Worm (Caenorhabditis elegans) whole organism, L4 larva: ENCODE results near the gene lgc-27.

ENCODE experiments used
- F49E8.2 ChIP-seq: sonication (generic microtip); optimal IDR thresholded peaks from 2 replicates; lab custom pipeline; 2016; ENCODE audit warnings: missing compliant biosample characterization, mild to moderate bottlenecking, missing genetic modification characterization, borderline replicate concordance
- R02D3.7 ChIP-seq: fragments of 150-350 bp; sonication (generic microtip); optimal IDR thresholded peaks from 3 replicates; lab custom pipeline; 2014; ENCODE audit warnings: missing biosample characterization, missing genetic modification characterization
- T26A8.4 ChIP-seq: fragments of 200-800 bp; sonication (Bioruptor generic); IDR thresholded peaks from 2 replicates; pipeline ENCODE4 v1.3.6; 2022; ENCODE audit warnings: missing genetic modification characterization, missing compliant biosample characterization
- Y105C5A.15 ChIP-seq: fragments of 200-800 bp; sonication (Bioruptor generic); IDR thresholded peaks from 2 replicates; pipeline ENCODE4 v1.3.6; 2022; ENCODE audit warnings: missing genetic modification characterization, missing compliant biosample characterization
- Y48G9A.11 ChIP-seq: fragments of 200-800 bp; sonication (Bioruptor generic); IDR thresholded peaks from 2 replicates; pipeline ENCODE4 v1.3.6; 2022; ENCODE audit warnings: missing genetic modification reagents, missing genetic modification characterization, missing compliant biosample characterization
- aha-1 ChIP-seq: fragments of 150-350 bp; peaks from one replicate; lab custom pipeline; 2014; ENCODE audit warnings: missing biosample characterization, missing genetic modification characterization
- ama-1 ChIP-seq: fragments of 150-350 bp; optimal IDR thresholded peaks from 2 replicates; lab custom pipeline; 2014; ENCODE audit warnings: inconsistent platforms, mixed read lengths
- arid-1 ChIP-seq: fragments of 200-800 bp; sonication (Bioruptor generic); conservative IDR thresholded peaks from 2 replicates; pipeline ENCODE4 v1.3.6; 2022; ENCODE audit warnings: missing genetic modification reagents, missing genetic modification characterization, missing compliant biosample characterization
- ceh-20 ChIP-seq: fragments of 200-800 bp; sonication (Bioruptor generic); IDR thresholded peaks from 2 replicates; pipeline ENCODE4 v1.3.6; 2022; ENCODE audit warnings: missing genetic modification reagents, missing genetic modification characterization, missing compliant biosample characterization
- ceh-28 ChIP-seq: fragments of 150-350 bp; optimal IDR thresholded peaks from 2 replicates; lab custom pipeline; 2014; ENCODE audit warnings: missing biosample characterization, missing genetic modification reagents, missing genetic modification characterization
- ceh-62 ChIP-seq: sonication (generic microtip); optimal IDR thresholded peaks from 2 replicates; lab custom pipeline; 2017; ENCODE audit warnings: missing biosample characterization, missing genetic modification characterization
- ces-1 ChIP-seq: fragments of 150-350 bp; sonication (generic microtip); optimal IDR thresholded peaks from 4 replicates; lab custom pipeline; 2014; ENCODE audit warnings: missing biosample characterization, missing genetic modification reagents, missing genetic modification characterization
- daf-16 ChIP-seq, 3 experiments: sonication (generic microtip); optimal IDR thresholded peaks; 2 replicates each; lab custom pipeline; 2016 to 2017; ENCODE audit warnings: missing genetic modification characterization in 3 of 3, missing genetic modification reagents in 3 of 3, mild to moderate bottlenecking in 2 of 3, missing compliant biosample characterization in 2 of 3, missing biosample characterization in 1 of 3, moderate library complexity in 1 of 3
- daf-8 ChIP-seq: fragments of 200-800 bp; sonication (Bioruptor generic); IDR thresholded peaks from 2 replicates; pipeline ENCODE4 v1.3.6; 2022; ENCODE audit warnings: missing genetic modification characterization, missing compliant biosample characterization
- dmd-8 ChIP-seq: fragments of 200-800 bp; sonication (Bioruptor generic); IDR thresholded peaks from 2 replicates; pipeline ENCODE4 v1.3.6; 2022; ENCODE audit warnings: missing genetic modification characterization, missing compliant biosample characterization
- dmd-9 ChIP-seq: fragments of 200-800 bp; sonication (Bioruptor generic); IDR thresholded peaks from 2 replicates; pipeline ENCODE4 v1.3.6; 2022; ENCODE audit warnings: missing genetic modification reagents, missing genetic modification characterization, missing compliant biosample characterization
- dve-1 ChIP-seq: sonication (generic microtip); optimal IDR thresholded peaks from 2 replicates; lab custom pipeline; 2017; ENCODE audit warnings: antibody characterized with exemption, mild to moderate bottlenecking, missing genetic modification characterization, missing compliant biosample characterization; ENCODE audit not compliant: insufficient read depth
- egl-43 ChIP-seq: fragments of 200-800 bp; sonication (Bioruptor generic); IDR thresholded peaks from 2 replicates; pipeline ENCODE4 v1.3.6; 2022; ENCODE audit warnings: missing genetic modification reagents, missing genetic modification characterization, missing compliant biosample characterization
- fkh-10 ChIP-seq: fragments of 150-350 bp; optimal IDR thresholded peaks from 2 replicates; lab custom pipeline; 2014; ENCODE audit warnings: missing biosample characterization, missing genetic modification reagents, missing genetic modification characterization
- hif-1 ChIP-seq, 2 experiments: sonication (generic microtip); optimal IDR thresholded peaks; 2 replicates each; lab custom pipeline; 2016 to 2017; ENCODE audit warnings: missing compliant biosample characterization in 2 of 2, missing genetic modification characterization in 2 of 2, missing genetic modification reagents in 2 of 2, missing genotype in 2 of 2, mild to moderate bottlenecking in 1 of 2
- hlh-11 ChIP-seq: fragments of 200-800 bp; sonication (Bioruptor generic); optimal IDR thresholded peaks from 2 replicates; lab custom pipeline; 2018; ENCODE audit warnings: mild to moderate bottlenecking, missing genetic modification characterization, missing compliant biosample characterization
- hlh-30 ChIP-seq: sonication (generic microtip); optimal IDR thresholded peaks from 2 replicates; lab custom pipeline; 2017; ENCODE audit warnings: antibody characterized with exemption, mild to moderate bottlenecking, missing genetic modification characterization, missing compliant biosample characterization; ENCODE audit not compliant: insufficient read depth
- lin-13 ChIP-seq: fragments of 150-350 bp; optimal IDR thresholded peaks from 2 replicates; lab custom pipeline; 2014; ENCODE audit warnings: missing biosample characterization, missing genetic modification reagents, missing genetic modification characterization
- lin-29 ChIP-seq: fragments of 200-800 bp; sonication (Bioruptor generic); IDR thresholded peaks from 2 replicates; pipeline ENCODE4 v1.3.6; 2022; ENCODE audit warnings: missing genetic modification reagents, missing genetic modification characterization, missing compliant biosample characterization
- lin-38 ChIP-seq: fragments of 200-800 bp; sonication (Bioruptor generic); IDR thresholded peaks from 2 replicates; pipeline ENCODE4 v1.3.6; 2022; ENCODE audit warnings: missing genetic modification reagents, missing genetic modification characterization, missing compliant biosample characterization
- lsy-2 ChIP-seq, 2 experiments: fragments of 150-350 bp in 1 of 2; sonication (generic microtip) in 1 of 2; optimal IDR thresholded peaks; 2 replicates each; lab custom pipeline; 2014 to 2017; ENCODE audit warnings: missing biosample characterization in 2 of 2, missing genetic modification characterization in 2 of 2
- mdt-29 ChIP-seq: fragments of 200-800 bp; sonication (Bioruptor generic); IDR thresholded peaks from 2 replicates; pipeline ENCODE4 v1.3.6; 2022; ENCODE audit warnings: missing genetic modification reagents, missing genetic modification characterization, missing compliant biosample characterization
- nhr-28 ChIP-seq: fragments of 150-350 bp; optimal IDR thresholded peaks from 2 replicates; lab custom pipeline; 2014; ENCODE audit warnings: missing biosample characterization, missing genetic modification characterization
- nhr-76 ChIP-seq: fragments of 150-350 bp; optimal IDR thresholded peaks from 2 replicates; lab custom pipeline; 2014; ENCODE audit warnings: missing biosample characterization, missing genetic modification characterization
- nhr-77 ChIP-seq: fragments of 150-350 bp; optimal IDR thresholded peaks from 2 replicates; lab custom pipeline; 2014; ENCODE audit warnings: missing biosample characterization, missing genetic modification characterization
- pqm-1 ChIP-seq: sonication (generic microtip); optimal IDR thresholded peaks from 2 replicates; lab custom pipeline; 2017; ENCODE audit warnings: missing biosample characterization, missing genetic modification characterization
- spr-3 ChIP-seq: fragments of 200-800 bp; sonication (Bioruptor generic); optimal IDR thresholded peaks from 2 replicates; lab custom pipeline; 2018; ENCODE audit warnings: mild to moderate bottlenecking, missing genetic modification characterization, missing compliant biosample characterization
- unc-39 ChIP-seq: sonication (generic microtip); optimal IDR thresholded peaks from 2 replicates; lab custom pipeline; 2017; ENCODE audit warnings: missing biosample characterization, missing genetic modification characterization
- zfp-2 ChIP-seq: sonication (generic microtip); optimal IDR thresholded peaks from 2 replicates; lab custom pipeline; 2016; ENCODE audit warnings: mild to moderate bottlenecking, missing genetic modification characterization, missing compliant biosample characterization
- zip-11 ChIP-seq: fragments of 200-800 bp; sonication (Bioruptor generic); IDR thresholded peaks from 2 replicates; pipeline ENCODE4 v1.3.6; 2022; ENCODE audit warnings: missing genetic modification characterization, missing compliant biosample characterization

Gene lgc-27

DNA sequence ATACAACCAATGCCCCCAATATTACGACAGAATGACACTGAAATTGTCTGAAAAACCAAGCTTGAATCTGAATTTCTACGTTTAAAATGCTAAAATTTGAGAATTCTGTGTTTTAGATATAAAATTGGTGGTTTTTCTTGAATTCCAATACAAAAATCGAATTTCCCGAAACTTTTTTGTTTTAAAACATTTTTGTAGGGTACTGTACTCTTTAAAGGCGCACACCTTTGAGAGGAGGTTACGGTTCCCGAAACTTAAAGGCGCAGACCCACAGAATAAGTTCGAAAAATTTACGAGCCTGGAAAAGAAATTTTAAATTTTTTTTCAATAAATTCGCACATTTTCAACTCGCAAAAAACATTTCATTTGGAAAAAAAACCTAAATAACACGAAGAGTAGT is 44.2 kb upstream of the lgc-27 start (continued):
- TF ChIP-seq lin-38 (GFP tag; lab: Robert Waterston, UW) (peak; percentile 42; the same call in 1 of the 2 replicates), ceh-62 (no peak), hlh-30 (no peak), ces-1 (GFP tag; lab: Kevin White, UChicago) (no peak), lsy-2 (tag; optimal IDR thresholded peaks at IDR 0.05; lab: Kevin White, UChicago) (peak in 1 of 2 experiments; percentile 4), F49E8.2 (tag; lab: Kevin White, UChicago) (peak; percentile 47), unc-39 (tag; lab: Kevin White, UChicago) (no peak), nhr-28 (tag; lab: Kevin White, UChicago) (no peak), egl-43 (GFP tag; lab: Robert Waterston, UW) (no peak), mdt-29 (GFP tag; lab: Robert Waterston, UW) (no peak), ceh-28 (tag; lab: Kevin White, UChicago) (no peak), aha-1 (tag; lab: Kevin White, UChicago) (peak; percentile 13), lin-13 (GFP tag; lab: Kevin White, UChicago) (no peak), hlh-11 (tag; lab: Kevin White, UChicago) (no peak), R02D3.7 (tag; lab: Kevin White, UChicago) (no peak), pqm-1 (no peak), nhr-77 (tag; lab: Kevin White, UChicago) (no peak), zip-11 (GFP tag; lab: Robert Waterston, UW) (no peak), dve-1 (tag; lab: Kevin White, UChicago) (no peak)

DNA sequence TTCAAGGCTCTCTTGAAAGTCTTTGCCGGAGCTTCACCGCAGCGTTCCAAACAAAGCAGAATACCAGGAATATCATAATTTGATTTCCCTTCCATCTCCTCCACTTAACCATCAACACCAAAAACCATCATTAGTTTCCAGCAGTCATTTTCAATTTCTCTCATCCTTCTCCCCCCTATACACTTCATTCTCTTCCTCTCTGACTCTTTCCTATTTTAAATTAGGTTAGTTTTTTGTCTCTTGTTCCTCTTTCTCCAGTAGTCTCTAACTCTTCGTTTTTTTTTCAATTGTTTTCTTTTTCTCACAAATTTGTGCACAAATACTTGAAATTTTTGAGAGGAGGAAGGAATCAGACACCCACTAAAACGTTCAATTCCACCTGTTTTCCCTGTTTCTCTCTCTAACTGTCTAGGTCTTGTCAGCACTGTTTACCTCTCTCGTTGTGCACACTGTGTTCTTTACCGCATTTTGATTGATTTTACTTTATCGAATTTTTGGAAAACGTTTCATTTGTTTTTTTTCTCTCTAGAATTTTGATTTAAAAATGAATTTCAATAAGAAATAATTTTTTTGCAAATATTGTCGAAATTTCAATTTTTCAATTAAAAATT is 42.1 kb upstream of the lgc-27 start:
- TF ChIP-seq nhr-28 (tag; lab: Kevin White, UChicago): peak; percentile 9
- TF ChIP-seq lin-29 (GFP tag; lab: Robert Waterston, UW): no peak
- TF ChIP-seq ces-1 (GFP tag; lab: Kevin White, UChicago): peak; percentile 85
- TF ChIP-seq zfp-2: no peak
- TF ChIP-seq daf-16 (GFP tag; optimal IDR thresholded peaks at IDR 0.05; lab: Kevin White, UChicago): no peak
- TF ChIP-seq daf-16 (tag; optimal IDR thresholded peaks at IDR 0.05; lab: Kevin White, UChicago): peak; percentile 77
- peak; percentile 76 for TF ChIP-seq fkh-10
- no peak for TF ChIP-seq T26A8.4 (GFP tag; lab: Robert Waterston, UW)
- TF ChIP-seq hlh-11 (tag; lab: Kevin White, UChicago): peak; percentile 15
- peak; percentile 66 for TF ChIP-seq aha-1 (tag; lab: Kevin White, UChicago)
- TF ChIP-seq Y105C5A.15: no peak

DNA sequence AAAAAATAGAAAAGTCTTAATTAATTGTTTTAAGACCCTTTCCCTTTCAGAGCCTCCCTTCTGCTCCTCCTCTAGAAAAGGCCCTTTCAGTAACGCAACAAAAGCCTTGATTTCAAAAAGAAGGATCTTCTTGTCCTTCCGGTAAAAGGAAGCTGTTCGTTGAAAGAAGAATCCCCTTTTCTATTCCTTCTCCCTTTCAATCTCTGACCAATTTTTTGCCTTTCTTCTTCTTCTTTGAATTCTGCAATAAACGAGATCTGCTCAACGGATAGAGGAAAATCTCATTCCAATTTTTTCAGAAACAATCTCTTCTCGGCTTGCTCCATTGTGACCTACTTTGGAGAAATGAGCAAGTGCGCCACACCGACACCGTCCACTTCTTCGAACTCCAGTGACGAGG is 40.8 kb upstream of the lgc-27 start, which contains the start of gene F35D11.3:
Gene F35D11.3 (plus strand): TSS at position 300 of the 400 bp plus-strand sequence.
- peak; percentile 62 for TF ChIP-seq fkh-10
- no peak for TF ChIP-seq spr-3 (GFP tag; lab: Kevin White, UChicago)
- no peak for TF ChIP-seq hif-1 (tag; optimal IDR thresholded peaks at IDR 0.05; lab: Kevin White, UChicago)

DNA sequence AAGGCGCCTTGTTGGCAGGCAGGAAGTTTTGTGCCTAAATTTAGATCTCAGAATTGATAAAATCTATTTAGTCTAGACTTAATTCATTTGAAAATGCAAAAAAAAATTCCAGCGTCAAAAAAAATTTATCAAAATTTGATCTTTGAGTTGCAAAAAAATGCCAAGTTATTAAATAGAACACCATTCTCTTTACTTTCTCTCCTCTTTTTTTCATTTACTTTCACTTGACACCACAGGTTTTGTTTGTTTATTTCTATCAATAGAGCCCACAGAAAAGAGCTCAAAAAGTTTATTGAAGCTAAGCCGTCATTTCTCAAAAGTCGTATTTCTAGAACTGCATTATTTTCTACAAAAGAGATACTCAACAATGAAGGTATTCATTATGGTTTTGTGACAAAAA is 36.2 kb upstream of the lgc-27 start, which contains the start of gene pqn-35:
Gene pqn-35 (plus strand): TSS at position 301 of the 400 bp plus-strand sequence.
- no peak for TF ChIP-seq Y48G9A.11
- TF ChIP-seq ceh-20 (GFP tag; lab: Robert Waterston, UW): no peak
- TF ChIP-seq F49E8.2 (tag; lab: Kevin White, UChicago): no peak
- no peak for TF ChIP-seq dmd-9 (GFP tag; lab: Robert Waterston, UW)
- no peak for TF ChIP-seq arid-1 (GFP tag; lab: Robert Waterston, UW)
- TF ChIP-seq nhr-76 (tag; lab: Kevin White, UChicago): no peak
- TF ChIP-seq lin-38 (GFP tag; lab: Robert Waterston, UW): no peak
- TF ChIP-seq daf-8 (GFP tag; lab: Robert Waterston, UW): no peak
- TF ChIP-seq nhr-77 (tag; lab: Kevin White, UChicago): no peak
- no peak for TF ChIP-seq dmd-8
- TF ChIP-seq mdt-29 (GFP tag; lab: Robert Waterston, UW): no peak
- no peak for TF ChIP-seq ama-1 (lab: Kevin White, UChicago)
